Worm (Caenorhabditis elegans) whole organism, L4 larva: ENCODE results near the gene dnj-15.

ENCODE experiments used
- hlh-30 ChIP-seq: sonication (generic microtip); optimal IDR thresholded peaks from 2 replicates; lab custom pipeline; 2017; ENCODE audit warnings: antibody characterized with exemption, mild to moderate bottlenecking, missing genetic modification characterization, missing compliant biosample characterization; ENCODE audit not compliant: insufficient read depth
- lin-13 ChIP-seq: fragments of 150-350 bp; optimal IDR thresholded peaks from 2 replicates; lab custom pipeline; 2014; ENCODE audit warnings: missing biosample characterization, missing genetic modification reagents, missing genetic modification characterization
- lin-38 ChIP-seq: fragments of 200-800 bp; sonication (Bioruptor generic); IDR thresholded peaks from 2 replicates; pipeline ENCODE4 v1.3.6; 2022; ENCODE audit warnings: missing genetic modification reagents, missing genetic modification characterization, missing compliant biosample characterization
- lsy-2 ChIP-seq, 2 experiments: fragments of 150-350 bp in 1 of 2; sonication (generic microtip) in 1 of 2; optimal IDR thresholded peaks; 2 replicates each; lab custom pipeline; 2014 to 2017; ENCODE audit warnings: missing biosample characterization in 2 of 2, missing genetic modification characterization in 2 of 2
- mep-1 ChIP-seq: fragments of 150-350 bp; sonication (generic microtip); optimal IDR thresholded peaks from 3 replicates; lab custom pipeline; 2014; ENCODE audit warnings: missing biosample characterization, missing genetic modification characterization
- nhr-111 ChIP-seq: fragments of 200-800 bp; sonication (Bioruptor generic); optimal IDR thresholded peaks from 2 replicates; lab custom pipeline; 2018; ENCODE audit warnings: mild to moderate bottlenecking, missing genetic modification characterization, missing compliant biosample characterization
- snpc-4 ChIP-seq: fragments of 150-350 bp; optimal IDR thresholded peaks from 2 replicates; lab custom pipeline; 2014; ENCODE audit warnings: missing biosample characterization, missing genetic modification characterization
- unc-62 ChIP-seq, 3 experiments: fragments of 150-350 bp in 1 of 3; sonication (generic microtip); optimal IDR thresholded peaks in 2 of 3; peaks in 1 of 3; 1 replicate in 1 of 3; 2 replicates in 2 of 3; lab custom pipeline; 2014 to 2017; ENCODE audit warnings: missing biosample characterization in 3 of 3, missing genetic modification characterization in 3 of 3, missing genetic modification reagents in 3 of 3, missing genotype in 1 of 3
- zag-1 ChIP-seq: fragments of 150-350 bp; optimal IDR thresholded peaks from 2 replicates; lab custom pipeline; 2014; ENCODE audit warnings: missing biosample characterization, missing genetic modification characterization

- TF ChIP-seq mep-1 (tag; lab: Kevin White, UChicago) (peak; percentile 29), snpc-4 (no peak), lin-13 (GFP tag; lab: Kevin White, UChicago) (no peak), lsy-2 (tag; optimal IDR thresholded peaks at IDR 0.05; lab: Kevin White, UChicago) (no peak), nhr-111 (no peak), unc-62 (GFP tag; optimal IDR thresholded peaks at IDR 0.05 in 1 of 2; lab: Kevin White, UChicago) (peak in 1 of 2 experiments; percentile 74), unc-62 (tag; optimal IDR thresholded peaks at IDR 0.05; lab: Kevin White, UChicago) (no peak), hlh-30 (tag; lab: Kevin White, UChicago) (peak; percentile 85), lin-38 (GFP tag; lab: Robert Waterston, UW) (no peak), zag-1 (tag; lab: Kevin White, UChicago) (no peak)
Measured at ce11 chrIV:4216099-4216894, 40.1 kb downstream of the dnj-15 start.
